Worm (Caenorhabditis elegans): ENCODE measurements around the gene lmbr-1.

- TF ChIP-seq aly-2 (tag; optimal IDR thresholded peaks at IDR 0.05) (no peak), egl-27 (tag; optimal IDR thresholded peaks at IDR 0.05) (no peak)
Measured at ce11 chrIII:8401887-8402286, 29.8 kb downstream of the lmbr-1 start, which contains the start of gene lap-1.
